Fruit fly (Drosophila melanogaster) Kc167 (cell line): ENCODE data around the gene CG10164.

Experiments used
- h ChIP-seq: fragments of >200 bp; optimal IDR thresholded peaks from 3 replicates; lab custom pipeline; 2018; ENCODE audit warnings: missing external identifiers
- insv ChIP-seq: fragments of >200 bp; optimal IDR thresholded peaks from 3 replicates; lab custom pipeline; 2018; ENCODE audit warnings: missing external identifiers
- psq ChIP-seq: fragments of >200 bp; optimal IDR thresholded peaks from 2 replicates; lab custom pipeline; 2017; ENCODE audit warnings: missing external identifiers

DNA sequence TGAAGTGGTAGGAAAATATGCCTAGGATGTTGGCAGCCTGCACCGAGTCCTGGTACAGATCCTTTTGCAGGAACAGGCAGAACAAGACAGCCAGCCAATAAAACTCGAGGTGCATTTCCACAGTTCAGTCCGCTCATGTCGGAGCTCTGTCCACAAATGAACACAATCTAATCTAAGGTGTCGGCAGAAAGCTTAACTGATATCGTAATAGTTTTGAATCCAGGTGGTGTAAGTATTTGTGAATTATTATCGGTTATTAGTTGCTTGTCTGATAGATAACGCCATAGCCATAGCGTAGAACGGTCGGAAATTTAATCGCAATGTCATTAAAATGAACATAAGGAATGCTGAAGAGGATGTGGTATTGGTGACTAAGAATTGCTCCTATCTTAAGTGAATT lies 22.1 kb downstream of the CG10164 start, which contains the start of gene Ugt303B3:
- TF ChIP-seq h (lab: Kevin White, UChicago) (no peak), insv (lab: Kevin White, UChicago) (no peak), psq (lab: Kevin White, UChicago) (no peak)
